Worm (Caenorhabditis elegans) whole organism, young adult: ENCODE data around the gene lpin-1.

ENCODE experiments used
- B0035.1 ChIP-seq: sonication (generic microtip); optimal IDR thresholded peaks from 2 replicates; lab custom pipeline; 2016; ENCODE audit warnings: missing genetic modification characterization, mild to moderate bottlenecking, missing compliant biosample characterization, missing genotype, missing genetic modification reagents
- B0261.1 ChIP-seq: sonication (generic microtip); optimal IDR thresholded peaks from 2 replicates; lab custom pipeline; 2016; ENCODE audit warnings: mild to moderate bottlenecking, missing genetic modification characterization, moderate library complexity, missing compliant biosample characterization
- B0336.3 ChIP-seq: fragments of 200-800 bp; sonication (Bioruptor generic); IDR thresholded peaks from 2 replicates; pipeline ENCODE4 v1.3.6; 2022; ENCODE audit warnings: missing genetic modification characterization, missing compliant biosample characterization
- C17E4.6 ChIP-seq: fragments of 200-800 bp; sonication (Bioruptor generic); IDR thresholded peaks from 2 replicates; pipeline ENCODE4 v1.3.6; 2022; ENCODE audit warnings: missing genetic modification reagents, missing genetic modification characterization, missing compliant biosample characterization
- F33H1.4 ChIP-seq: fragments of 200-800 bp; sonication (Bioruptor generic); IDR thresholded peaks from 2 replicates; pipeline ENCODE4 v1.3.6; 2022; ENCODE audit warnings: missing genetic modification reagents, missing genetic modification characterization, missing compliant biosample characterization
- F49E8.2 ChIP-seq: sonication (generic microtip); optimal IDR thresholded peaks from 3 replicates; lab custom pipeline; 2017; ENCODE audit warnings: missing genetic modification characterization, mild to moderate bottlenecking, missing compliant biosample characterization, antibody characterized with exemption, moderate library complexity; ENCODE audit not compliant: insufficient read depth
- F57A8.1 ChIP-seq: fragments of 200-800 bp; sonication (Bioruptor generic); optimal IDR thresholded peaks from 2 replicates; lab custom pipeline; 2018; ENCODE audit warnings: mild to moderate bottlenecking, missing genetic modification characterization, moderate library complexity, missing compliant biosample characterization
- T26A5.8 ChIP-seq: sonication (generic microtip); optimal IDR thresholded peaks from 2 replicates; lab custom pipeline; 2016; ENCODE audit warnings: missing genetic modification characterization, missing compliant biosample characterization
- Y53G8AR.9 ChIP-seq: fragments of 200-800 bp; sonication (Bioruptor generic); conservative IDR thresholded peaks from 2 replicates; pipeline ENCODE4 v1.3.6; 2022; ENCODE audit warnings: missing genetic modification reagents, missing genetic modification characterization, missing compliant biosample characterization
- ZK185.1 ChIP-seq: sonication (generic microtip); optimal IDR thresholded peaks from 2 replicates; lab custom pipeline; 2016; ENCODE audit warnings: mild to moderate bottlenecking, missing genetic modification characterization, missing compliant biosample characterization; ENCODE audit not compliant: poor library complexity, severe bottlenecking
- akir-1 ChIP-seq: fragments of 200-800 bp; sonication (Bioruptor generic); optimal IDR thresholded peaks from 2 replicates; lab custom pipeline; 2018; ENCODE audit warnings: mild to moderate bottlenecking, missing genetic modification characterization, moderate library complexity, missing compliant biosample characterization
- ama-1 ChIP-seq, 3 experiments: fragments of 150-350 bp in 1 of 3; sonication (generic microtip) in 2 of 3; optimal IDR thresholded peaks; 2 replicates each; lab custom pipeline; 2014 to 2018; ENCODE audit warnings: missing biosample characterization in 2 of 3, missing genetic modification characterization in 2 of 3, missing genetic modification reagents in 2 of 3
- aptf-2 ChIP-seq: fragments of 200-800 bp; sonication (Bioruptor generic); conservative IDR thresholded peaks from 2 replicates; pipeline ENCODE4 v1.3.6; 2022; ENCODE audit warnings: missing genetic modification reagents, missing genetic modification characterization, missing compliant biosample characterization
- bed-2 ChIP-seq: fragments of 200-800 bp; sonication (Bioruptor generic); IDR thresholded peaks from 2 replicates; pipeline ENCODE4 v1.3.6; 2022; ENCODE audit warnings: missing genetic modification reagents, missing genetic modification characterization, missing compliant biosample characterization
- ceh-58 ChIP-seq: fragments of 200-800 bp; sonication (Bioruptor generic); IDR thresholded peaks from 2 replicates; pipeline ENCODE4 v1.3.6; 2022; ENCODE audit warnings: missing genetic modification characterization, missing compliant biosample characterization
- ceh-79 ChIP-seq: sonication (generic microtip); optimal IDR thresholded peaks from 2 replicates; lab custom pipeline; 2017; ENCODE audit warnings: mild to moderate bottlenecking, missing genetic modification characterization, missing compliant biosample characterization
- die-1 ChIP-seq: sonication (generic microtip); optimal IDR thresholded peaks from 2 replicates; lab custom pipeline; 2016; ENCODE audit warnings: missing genotype, mild to moderate bottlenecking, missing genetic modification characterization, missing compliant biosample characterization
- efl-1 ChIP-seq: fragments of 150-350 bp; optimal IDR thresholded peaks from 2 replicates; lab custom pipeline; 2014; ENCODE audit warnings: missing biosample characterization, missing genetic modification reagents, missing genetic modification characterization
- ekl-4 ChIP-seq: fragments of 200-800 bp; sonication (Bioruptor generic); IDR thresholded peaks from 2 replicates; pipeline ENCODE4 v1.3.6; 2022; ENCODE audit warnings: missing genetic modification reagents, missing genetic modification characterization, missing compliant biosample characterization
- ets-4 ChIP-seq: fragments of 200-800 bp; sonication (Bioruptor generic); optimal IDR thresholded peaks from 2 replicates; lab custom pipeline; 2018; ENCODE audit warnings: mild to moderate bottlenecking, missing genetic modification characterization, missing compliant biosample characterization
- gei-17 ChIP-seq: fragments of 200-800 bp; sonication (Bioruptor generic); optimal IDR thresholded peaks from 2 replicates; lab custom pipeline; 2018; ENCODE audit warnings: mild to moderate bottlenecking, missing genetic modification characterization, missing compliant biosample characterization
- hlh-12 ChIP-seq: sonication (generic microtip); optimal IDR thresholded peaks from 2 replicates; lab custom pipeline; 2016; ENCODE audit warnings: missing genetic modification characterization, missing compliant biosample characterization
- hsf-1 ChIP-seq: fragments of 200-800 bp; sonication (Bioruptor generic); IDR thresholded peaks from 2 replicates; pipeline ENCODE4 v1.3.6; 2022; ENCODE audit warnings: missing genetic modification reagents, missing genetic modification characterization, missing compliant biosample characterization
- let-526 ChIP-seq: fragments of 200-800 bp; sonication (Bioruptor generic); IDR thresholded peaks from 2 replicates; pipeline ENCODE4 v1.3.6; 2022; ENCODE audit warnings: missing genetic modification reagents, missing genetic modification characterization, missing compliant biosample characterization
- lin-35 ChIP-seq, 3 experiments: fragments of 150-350 bp in 2 of 3; sonication (generic microtip) in 1 of 3; optimal IDR thresholded peaks; 2 replicates each; lab custom pipeline; 2014 to 2018; ENCODE audit warnings: missing biosample characterization in 3 of 3, missing genetic modification characterization in 3 of 3, missing genetic modification reagents in 3 of 3
- lin-54 ChIP-seq: fragments of 200-800 bp; sonication (Bioruptor generic); optimal IDR thresholded peaks from 2 replicates; lab custom pipeline; 2018; ENCODE audit warnings: mild to moderate bottlenecking, missing genetic modification characterization, missing compliant biosample characterization
- madf-10 ChIP-seq: sonication (generic microtip); optimal IDR thresholded peaks from 2 replicates; lab custom pipeline; 2016; ENCODE audit warnings: mild to moderate bottlenecking, missing genetic modification characterization, missing compliant biosample characterization
- madf-8 ChIP-seq: fragments of 200-800 bp; sonication (Bioruptor generic); conservative IDR thresholded peaks from 2 replicates; pipeline ENCODE4 v1.3.6; 2022; ENCODE audit warnings: missing genetic modification reagents, missing genetic modification characterization, missing compliant biosample characterization
- mes-4 ChIP-seq: sonication (generic microtip); optimal IDR thresholded peaks from 2 replicates; lab custom pipeline; 2016; ENCODE audit warnings: missing genotype, missing genetic modification characterization, missing compliant biosample characterization
- nfyb-1 ChIP-seq: fragments of 200-800 bp; sonication (Bioruptor generic); IDR thresholded peaks from 2 replicates; pipeline ENCODE4 v1.3.6; 2022; ENCODE audit warnings: missing genetic modification reagents, missing genetic modification characterization, missing compliant biosample characterization
- nhr-120 ChIP-seq: fragments of 200-800 bp; sonication (Bioruptor generic); IDR thresholded peaks from 2 replicates; pipeline ENCODE4 v1.3.6; 2022; ENCODE audit warnings: missing genetic modification characterization, missing compliant biosample characterization
- nhr-179 ChIP-seq: sonication (generic microtip); optimal IDR thresholded peaks from 2 replicates; lab custom pipeline; 2016; ENCODE audit warnings: mild to moderate bottlenecking, missing genetic modification characterization, missing compliant biosample characterization
- nhr-80 ChIP-seq: sonication (generic microtip); optimal IDR thresholded peaks from 2 replicates; lab custom pipeline; 2016; ENCODE audit warnings: missing genetic modification characterization, missing compliant biosample characterization
- nhr-90 ChIP-seq: sonication (generic microtip); optimal IDR thresholded peaks from 2 replicates; lab custom pipeline; 2016; ENCODE audit warnings: missing genotype, mild to moderate bottlenecking, missing genetic modification characterization, missing compliant biosample characterization
- repo-1 ChIP-seq: sonication (generic microtip); optimal IDR thresholded peaks from 2 replicates; lab custom pipeline; 2017; ENCODE audit warnings: mild to moderate bottlenecking, missing genetic modification characterization, missing compliant biosample characterization
- sea-2 ChIP-seq: fragments of 200-800 bp; sonication (Bioruptor generic); IDR thresholded peaks from 2 replicates; pipeline ENCODE4 v1.3.6; 2022; ENCODE audit warnings: missing genetic modification characterization, missing compliant biosample characterization
- snpc-4 ChIP-seq, 5 experiments: fragments of 150-350 bp in 1 of 5; sonication (generic microtip) in 4 of 5; optimal IDR thresholded peaks; 2 replicates each; lab custom pipeline; 2014 to 2018; ENCODE audit warnings: missing genetic modification characterization in 5 of 5, missing biosample characterization in 3 of 5, antibody characterized with exemption in 2 of 5, mild to moderate bottlenecking in 2 of 5, missing compliant biosample characterization in 2 of 5, missing genotype in 2 of 5, moderate library complexity in 2 of 5, missing genetic modification reagents in 1 of 5
- somi-1 ChIP-seq: fragments of 200-800 bp; sonication (Bioruptor generic); optimal IDR thresholded peaks from 2 replicates; lab custom pipeline; 2018; ENCODE audit warnings: mild to moderate bottlenecking, missing genetic modification characterization, missing compliant biosample characterization
- tbx-9 ChIP-seq: sonication (generic microtip); optimal IDR thresholded peaks from 2 replicates; lab custom pipeline; 2016; ENCODE audit warnings: borderline replicate concordance, missing genetic modification characterization, inconsistent platforms, missing compliant biosample characterization
- unc-130 ChIP-seq: sonication (generic microtip); optimal IDR thresholded peaks from 2 replicates; lab custom pipeline; 2016; ENCODE audit warnings: missing genetic modification reagents, missing genetic modification characterization, missing compliant biosample characterization
- zim-3 ChIP-seq: sonication (generic microtip); optimal IDR thresholded peaks from 2 replicates; lab custom pipeline; 2017; ENCODE audit warnings: mild to moderate bottlenecking, missing genetic modification characterization, moderate library complexity, missing compliant biosample characterization
- ztf-6 ChIP-seq: fragments of 200-800 bp; sonication (Bioruptor generic); IDR thresholded peaks from 2 replicates; pipeline ENCODE4 v1.3.6; 2022; ENCODE audit warnings: missing genetic modification reagents, missing genetic modification characterization, missing compliant biosample characterization

The lpin-1 gene

ce11 chrV:13653713-13654393 is at the start of gene lpin-1:
Gene lpin-1, minus strand, starts transcription at chrV:13654129.
- no peak for TF ChIP-seq nhr-90 (tag; lab: Kevin White, UChicago)
- TF ChIP-seq Y53G8AR.9 (GFP tag; lab: Robert Waterston, UW) = 0 out of 2 replicates have a peak, but pooled peaks have one; percentile 12
- no peak for TF ChIP-seq mes-4 (tag; lab: Kevin White, UChicago)
- peak in 1 of 3 experiments; percentile 46 for TF ChIP-seq lin-35 (GFP tag; optimal IDR thresholded peaks at IDR 0.05; lab: Kevin White, UChicago)
- TF ChIP-seq ceh-79 (tag; lab: Kevin White, UChicago) = peak; percentile 29
- no peak for TF ChIP-seq ama-1 (optimal IDR thresholded peaks at IDR 0.05; lab: Kevin White, UChicago)
- TF ChIP-seq ama-1 (GFP tag; optimal IDR thresholded peaks at IDR 0.05; lab: Kevin White, UChicago) = peak in 1 of 2 experiments; percentile 19
- TF ChIP-seq C17E4.6 (GFP tag; lab: Robert Waterston, UW) = 0 out of 2 replicates have a peak, but pooled peaks have one; percentile 12
- peak; percentile 70 for TF ChIP-seq nhr-80
- TF ChIP-seq nfyb-1 = 0 out of 2 replicates have a peak, but pooled peaks have one; percentile 7

ce11 chrV:13694103-13694502 is 40.2 kb upstream of the lpin-1 start:
- no peak for TF ChIP-seq T26A5.8 (tag; lab: Kevin White, UChicago)
- TF ChIP-seq mes-4 (tag; lab: Kevin White, UChicago) = no peak
- TF ChIP-seq sea-2 = no peak
- TF ChIP-seq ekl-4 (GFP tag; lab: Robert Waterston, UW) = no peak
- no peak for TF ChIP-seq F33H1.4
- TF ChIP-seq lin-54 (GFP tag; lab: Kevin White, UChicago) = no peak
- TF ChIP-seq ZK185.1 (tag; lab: Kevin White, UChicago) = no peak
- TF ChIP-seq nhr-179 (tag; lab: Kevin White, UChicago) = no peak
- TF ChIP-seq nhr-80 = no peak
- no peak for TF ChIP-seq F57A8.1
- TF ChIP-seq nhr-120 (GFP tag; lab: Robert Waterston, UW) = no peak
- TF ChIP-seq, all 124 proteins: peak for 0

- no peak for TF ChIP-seq aptf-2 (GFP tag; lab: Robert Waterston, UW)
- TF ChIP-seq ama-1 (optimal IDR thresholded peaks at IDR 0.05; lab: Kevin White, UChicago) = no peak
- TF ChIP-seq ama-1 (GFP tag; optimal IDR thresholded peaks at IDR 0.05; lab: Kevin White, UChicago) = no peak
- no peak for TF ChIP-seq let-526 (GFP tag; lab: Robert Waterston, UW)
- no peak for TF ChIP-seq lin-54 (GFP tag; lab: Kevin White, UChicago)
- no peak for TF ChIP-seq akir-1 (GFP tag; lab: Kevin White, UChicago)
- no peak for TF ChIP-seq madf-8
- TF ChIP-seq nhr-90 (tag; lab: Kevin White, UChicago) = no peak
- TF ChIP-seq snpc-4 (GFP tag; optimal IDR thresholded peaks at IDR 0.05; lab: Kevin White, UChicago) = no peak
- no peak for TF ChIP-seq snpc-4 (tag; optimal IDR thresholded peaks at IDR 0.05; lab: Kevin White, UChicago)
- no peak for TF ChIP-seq ztf-6
- no peak for TF ChIP-seq hlh-12
- TF ChIP-seq B0035.1 (tag; lab: Kevin White, UChicago) = no peak
- TF ChIP-seq ets-4 = no peak
- no peak for TF ChIP-seq somi-1 (GFP tag; lab: Kevin White, UChicago)
- TF ChIP-seq tbx-9 = no peak
- TF ChIP-seq efl-1 = no peak
- no peak for TF ChIP-seq lin-35 (GFP tag; optimal IDR thresholded peaks at IDR 0.05; lab: Kevin White, UChicago)
- TF ChIP-seq T26A5.8 (tag; lab: Kevin White, UChicago) = no peak
- TF ChIP-seq B0336.3 = no peak
Observed at ce11 chrV:13690276-13690675, 36.3 kb upstream of the lpin-1 start.

- TF ChIP-seq B0261.1 (tag; lab: Kevin White, UChicago) = no peak
- TF ChIP-seq ZK185.1 (tag; lab: Kevin White, UChicago) = no peak
- no peak for TF ChIP-seq gei-17 (GFP tag; lab: Kevin White, UChicago)
- no peak for TF ChIP-seq zim-3
- TF ChIP-seq F49E8.2 = no peak
- TF ChIP-seq Y53G8AR.9 (GFP tag; lab: Robert Waterston, UW) = no peak
- TF ChIP-seq ceh-58 = no peak
- no peak for TF ChIP-seq ets-4
- no peak for TF ChIP-seq die-1 (tag; lab: Kevin White, UChicago)
- no peak for TF ChIP-seq madf-10 (tag; lab: Kevin White, UChicago)
- TF ChIP-seq bed-2 (GFP tag; lab: Robert Waterston, UW) = no peak
- TF ChIP-seq T26A5.8 (tag; lab: Kevin White, UChicago) = no peak
- TF ChIP-seq ceh-79 (tag; lab: Kevin White, UChicago) = no peak
- TF ChIP-seq somi-1 (GFP tag; lab: Kevin White, UChicago) = no peak
- no peak for TF ChIP-seq repo-1 (tag; lab: Kevin White, UChicago)
- no peak for TF ChIP-seq hsf-1 (GFP tag; lab: Robert Waterston, UW)
- TF ChIP-seq unc-130 (GFP tag; lab: Kevin White, UChicago) = no peak
Observed at ce11 chrV:13689592-13689991, 35.7 kb upstream of the lpin-1 start, which contains the start of gene T01D3.1. Gene T01D3.1, plus strand, starts transcription at chrV:13689892.
